Fruit fly (Drosophila melanogaster) whole organism, embryonic: ENCODE results near the gene CG15506.

Source experiments
- Awh ChIP-seq: fragments of 200-800 bp; sonication (Bioruptor generic); IDR thresholded peaks from 2 replicates; pipeline ENCODE4, ENCODE4 v1.3.6; 2022; ENCODE audit warnings: missing biosample characterization, missing genetic modification characterization
- E2f1 ChIP-seq: fragments of 200-800 bp; sonication (Bioruptor generic); IDR thresholded peaks from 2 replicates; pipeline ENCODE4 v1.3.6; 2022; ENCODE audit warnings: missing biosample characterization, missing genetic modification characterization
- Xbp1 ChIP-seq: fragments of 200-800 bp; sonication (Bioruptor generic); optimal IDR thresholded peaks from 3 replicates; lab custom pipeline; 2016; ENCODE audit warnings: missing biosample characterization, mild to moderate bottlenecking, missing genetic modification characterization
- ems ChIP-seq: fragments of 200-800 bp; sonication (Bioruptor generic); optimal IDR thresholded peaks from 3 replicates; lab custom pipeline; 2016; ENCODE audit warnings: missing biosample characterization, missing genetic modification characterization

DNA sequence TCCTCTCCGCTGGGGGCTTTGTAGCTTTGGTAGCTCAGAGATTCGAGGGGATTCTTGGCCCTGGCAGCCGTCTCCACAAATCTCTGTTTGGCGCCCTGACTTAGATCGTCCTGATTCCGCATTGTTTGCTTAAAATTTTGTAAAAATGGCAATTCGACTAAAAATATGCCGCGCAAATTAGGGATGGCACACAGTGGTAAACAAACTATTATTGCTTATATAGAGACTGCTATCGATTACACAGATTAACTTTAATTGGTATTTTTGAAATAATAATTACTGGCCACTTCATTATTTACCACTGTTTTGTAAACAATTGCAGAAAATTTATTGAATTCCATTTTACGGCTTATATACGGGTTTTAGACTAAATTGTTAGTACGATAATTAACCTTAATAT lies 6.3 kb downstream of the CG15506 start, which contains the start of the genes Naa40 and CG18731:
- TF ChIP-seq ems, result no peak
- peak; percentile 73 for TF ChIP-seq E2f1 (GFP tag; lab: Robert Waterston, UW)
- no peak for TF ChIP-seq Awh (GFP tag; lab: Robert Waterston, UW)
- TF ChIP-seq Xbp1 (GFP tag; lab: Kevin White, UChicago), result no peak
